Worm (Caenorhabditis elegans): ENCODE results near the gene str-228.

DNA sequence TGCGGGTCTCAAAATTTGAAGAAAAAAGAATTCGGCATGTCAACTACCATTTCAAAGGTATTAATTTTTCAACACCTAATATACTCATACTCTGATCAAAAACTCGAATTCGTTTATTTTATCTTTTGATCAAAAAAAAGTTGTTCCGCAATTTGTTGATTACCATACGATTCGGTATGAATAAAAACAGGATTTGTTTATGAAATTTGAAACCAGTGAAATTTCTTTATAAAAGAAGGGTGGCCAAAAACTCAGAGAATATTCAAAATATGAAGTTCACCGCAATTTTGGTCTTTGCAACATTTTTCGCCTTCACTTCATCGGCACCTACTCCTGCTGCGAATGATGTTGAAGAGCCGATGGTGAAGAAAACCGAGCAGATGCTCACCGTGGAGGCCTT is 7.9 kb upstream of the str-228 start, which contains the start of the genes C07G3.8 and C07G3.10:
- no peak for TF ChIP-seq madf-3 (GFP tag; IDR thresholded peaks at IDR 0.05)
- no peak for TF ChIP-seq egrh-3 (GFP tag; IDR thresholded peaks at IDR 0.05)
- no peak for TF ChIP-seq hmg-1.2 (GFP tag; IDR thresholded peaks at IDR 0.05)
- no peak for TF ChIP-seq dpff-1 (tag; optimal IDR thresholded peaks at IDR 0.05)
- no peak for TF ChIP-seq nfya-1 (tag; optimal IDR thresholded peaks at IDR 0.05; ENCODE audit: borderline replicate concordance, insufficient read depth)
- no peak for TF ChIP-seq pbrm-1 (GFP tag; IDR thresholded peaks at IDR 0.05)
- no peak for TF ChIP-seq lin-40 (tag; optimal IDR thresholded peaks at IDR 0.05)
- TF ChIP-seq B0336.3 (GFP tag; IDR thresholded peaks at IDR 0.05), result no peak

All from whole organism, young adult.